Fruit fly (Drosophila melanogaster) whole organism, embryonic: Measurements from ENCODE around the gene Mon1.

Experiments used
- CG10147 ChIP-seq: fragments of 200-800 bp; sonication (Bioruptor generic); optimal IDR thresholded peaks from 2 replicates; lab custom pipeline; 2019; ENCODE audit warnings: missing biosample characterization, mild to moderate bottlenecking, missing genetic modification characterization, moderate library complexity
- CG10209 ChIP-seq: fragments of 200-800 bp; sonication (Bioruptor generic); optimal IDR thresholded peaks from 3 replicates; lab custom pipeline; 2017; ENCODE audit warnings: missing biosample characterization, mild to moderate bottlenecking, missing genetic modification characterization, missing genetic modification reagents
- CG11456 ChIP-seq: fragments of 200-800 bp; sonication (Bioruptor generic); IDR thresholded peaks from 3 replicates; pipeline ENCODE4 v1.3.6; 2022; ENCODE audit warnings: missing biosample characterization, missing genetic modification characterization
- CG12744 ChIP-seq: fragments of 200-800 bp; sonication (Bioruptor generic); optimal IDR thresholded peaks from 2 replicates; lab custom pipeline; 2016; ENCODE audit warnings: missing biosample characterization, missing genetic modification characterization
- CG15011 ChIP-seq: fragments of 200-800 bp; sonication (Bioruptor generic); optimal IDR thresholded peaks from 3 replicates; lab custom pipeline; 2018; ENCODE audit warnings: missing biosample characterization, mild to moderate bottlenecking, missing genetic modification characterization
- CG15073 ChIP-seq: fragments of 200-800 bp; sonication (Bioruptor generic); optimal IDR thresholded peaks from 2 replicates; lab custom pipeline; 2016; ENCODE audit warnings: missing biosample characterization, missing genetic modification characterization
- CG15514 ChIP-seq: fragments of 200-800 bp; sonication (Bioruptor generic); optimal IDR thresholded peaks from 3 replicates; lab custom pipeline; 2017; ENCODE audit warnings: missing biosample characterization, missing genetic modification characterization, mild to moderate bottlenecking, moderate library complexity, missing genetic modification reagents
- CG18011 ChIP-seq: fragments of 200-800 bp; sonication (Bioruptor generic); optimal IDR thresholded peaks from 2 replicates; lab custom pipeline; 2017; ENCODE audit warnings: missing biosample characterization, missing genetic modification characterization, mild to moderate bottlenecking, moderate library complexity, missing genotype
- CG2129 ChIP-seq: fragments of 200-800 bp; sonication (Bioruptor generic); IDR thresholded peaks from 2 replicates; pipeline ENCODE4 v1.3.6; 2022; ENCODE audit warnings: missing biosample characterization, missing genetic modification characterization; ENCODE audit not compliant: partially characterized antibody
- CG2202 ChIP-seq: fragments of 200-800 bp; sonication (Bioruptor generic); optimal IDR thresholded peaks from 2 replicates; lab custom pipeline; 2018; ENCODE audit warnings: missing biosample characterization, mild to moderate bottlenecking, missing genetic modification characterization
- CG30431 ChIP-seq: fragments of 200-800 bp; sonication (Bioruptor generic); optimal IDR thresholded peaks from 2 replicates; lab custom pipeline; 2017; ENCODE audit warnings: missing biosample characterization, missing genetic modification characterization
- CG31365 ChIP-seq: fragments of 200-800 bp; sonication (Bioruptor generic); optimal IDR thresholded peaks from 2 replicates; lab custom pipeline; 2018; ENCODE audit warnings: missing biosample characterization, mild to moderate bottlenecking, missing genetic modification characterization
- CG33557 ChIP-seq: fragments of 200-800 bp; sonication (Bioruptor generic); optimal IDR thresholded peaks from 2 replicates; lab custom pipeline; 2019; ENCODE audit warnings: missing biosample characterization, mild to moderate bottlenecking, missing genetic modification characterization, moderate library complexity
- CG4328 ChIP-seq: fragments of 200-800 bp; sonication (Bioruptor generic); optimal IDR thresholded peaks from 3 replicates; lab custom pipeline; 2017; ENCODE audit warnings: missing biosample characterization, missing genetic modification reagents, missing genetic modification characterization
- CG6689 ChIP-seq: fragments of 200-800 bp; sonication (Bioruptor generic); IDR thresholded peaks from 2 replicates; pipeline ENCODE4 v1.3.6; 2022; ENCODE audit warnings: missing biosample characterization, missing genetic modification characterization
- CG6765 ChIP-seq: fragments of 200-800 bp; sonication (Bioruptor generic); optimal IDR thresholded peaks from 3 replicates; lab custom pipeline; 2017; ENCODE audit warnings: missing biosample characterization, mild to moderate bottlenecking, missing genetic modification characterization
- CG7963 ChIP-seq: fragments of 200-800 bp; sonication (Bioruptor generic); IDR thresholded peaks from 3 replicates; pipeline ENCODE4 v1.3.6; 2022; ENCODE audit warnings: missing biosample characterization, missing genetic modification characterization; ENCODE audit not compliant: partially characterized antibody
- CG9437 ChIP-seq: fragments of 200-800 bp; sonication (Bioruptor generic); optimal IDR thresholded peaks from 2 replicates; lab custom pipeline; 2018; ENCODE audit warnings: missing biosample characterization, mild to moderate bottlenecking, missing genetic modification characterization
- CG9797 ChIP-seq: fragments of 200-800 bp; sonication (Bioruptor generic); optimal IDR thresholded peaks from 3 replicates; lab custom pipeline; 2018; ENCODE audit warnings: missing biosample characterization, mild to moderate bottlenecking, missing genetic modification characterization
- CHES-1-like ChIP-seq: fragments of 200-800 bp; sonication (Bioruptor generic); optimal IDR thresholded peaks from 2 replicates; lab custom pipeline; 2016; ENCODE audit warnings: missing biosample characterization, missing genetic modification characterization
- D19B ChIP-seq: fragments of 200-800 bp; sonication (Bioruptor generic); optimal IDR thresholded peaks from 2 replicates; lab custom pipeline; 2017; ENCODE audit warnings: missing biosample characterization, mild to moderate bottlenecking, missing genetic modification characterization
- Doc2 ChIP-seq: fragments of 200-800 bp; sonication (Bioruptor generic); IDR thresholded peaks from 2 replicates; pipeline ENCODE4 v1.3.6; 2022; ENCODE audit warnings: missing biosample characterization, missing genetic modification characterization
- Dp ChIP-seq: fragments of 200-800 bp; sonication (Bioruptor generic); optimal IDR thresholded peaks from 2 replicates; lab custom pipeline; 2018; ENCODE audit warnings: missing biosample characterization, mild to moderate bottlenecking, missing genetic modification characterization, moderate library complexity
- Dref ChIP-seq: fragments of 200-800 bp; sonication (Bioruptor generic); IDR thresholded peaks from 2 replicates; pipeline ENCODE4 v1.3.6; 2022; ENCODE audit warnings: missing biosample characterization, missing genetic modification characterization
- E2f1 ChIP-seq: fragments of 200-800 bp; sonication (Bioruptor generic); IDR thresholded peaks from 2 replicates; pipeline ENCODE4 v1.3.6; 2022; ENCODE audit warnings: missing biosample characterization, missing genetic modification characterization
- E2f2 ChIP-seq: fragments of 200-800 bp; sonication (Bioruptor generic); IDR thresholded peaks from 2 replicates; pipeline ENCODE4 v1.3.6; 2022; ENCODE audit warnings: missing biosample characterization, missing genetic modification characterization
- Ets65A ChIP-seq: fragments of 200-800 bp; sonication (Bioruptor generic); peaks from one replicate; lab custom pipeline; 2016; ENCODE audit warnings: missing biosample characterization, missing genetic modification characterization
- H2.0 ChIP-seq: fragments of 200-800 bp; sonication (Bioruptor generic); IDR thresholded peaks from 2 replicates; pipeline ENCODE4 v1.3.6; 2022; ENCODE audit warnings: missing biosample characterization, missing genetic modification characterization
- Mad ChIP-seq: fragments of 200-800 bp; sonication (Bioruptor generic); optimal IDR thresholded peaks from 2 replicates; lab custom pipeline; 2016; ENCODE audit warnings: missing biosample characterization, missing genetic modification characterization
- Myb ChIP-seq: fragments of 200-800 bp; sonication (Bioruptor generic); optimal IDR thresholded peaks from 2 replicates; lab custom pipeline; 2016; ENCODE audit warnings: missing biosample characterization, missing genetic modification characterization
- Oaz ChIP-seq: fragments of 200-800 bp; sonication (Bioruptor generic); IDR thresholded peaks from 2 replicates; pipeline ENCODE4 v1.3.6; 2022; ENCODE audit warnings: missing biosample characterization, missing genetic modification characterization
- Xbp1 ChIP-seq: fragments of 200-800 bp; sonication (Bioruptor generic); optimal IDR thresholded peaks from 3 replicates; lab custom pipeline; 2016; ENCODE audit warnings: missing biosample characterization, mild to moderate bottlenecking, missing genetic modification characterization
- al ChIP-seq: fragments of 200-800 bp; sonication (Bioruptor generic); IDR thresholded peaks from 2 replicates; pipeline ENCODE4 v1.3.6; 2022; ENCODE audit warnings: missing biosample characterization, missing genetic modification characterization
- aop ChIP-seq: fragments of 200-800 bp; sonication (Bioruptor generic); IDR thresholded peaks from 2 replicates; pipeline ENCODE4 v1.3.6; 2022; ENCODE audit warnings: missing biosample characterization, missing genetic modification characterization
- bigmax ChIP-seq: fragments of 200-800 bp; sonication (Bioruptor generic); optimal IDR thresholded peaks from 2 replicates; lab custom pipeline; 2018; ENCODE audit warnings: missing biosample characterization, mild to moderate bottlenecking, missing genetic modification characterization
- chm ChIP-seq: fragments of 200-800 bp; sonication (Bioruptor generic); IDR thresholded peaks from 2 replicates; pipeline ENCODE4 v1.3.6; 2022; ENCODE audit warnings: missing biosample characterization, missing genetic modification characterization
- dm ChIP-seq: fragments of 200-800 bp; sonication (Bioruptor generic); optimal IDR thresholded peaks from 3 replicates; lab custom pipeline; 2016; ENCODE audit warnings: missing biosample characterization, missing genetic modification characterization
- ham ChIP-seq: fragments of 200-800 bp; sonication (Bioruptor generic); IDR thresholded peaks from 2 replicates; pipeline ENCODE4 v1.3.6; 2022; ENCODE audit warnings: missing biosample characterization, missing genetic modification characterization
- hbn ChIP-seq: fragments of 200-800 bp; sonication (Bioruptor generic); IDR thresholded peaks from 2 replicates; pipeline ENCODE4 v1.3.6; 2022; ENCODE audit warnings: missing biosample characterization, missing genetic modification characterization; ENCODE audit not compliant: partially characterized antibody
- hth ChIP-seq: fragments of >200 bp; optimal IDR thresholded peaks from 2 replicates; lab custom pipeline; 2017; ENCODE audit warnings: inconsistent platforms
- kay ChIP-seq: fragments of 200-800 bp; sonication (Bioruptor generic); optimal IDR thresholded peaks from 2 replicates; lab custom pipeline; 2016; ENCODE audit warnings: missing biosample characterization, missing genetic modification characterization
- lbe ChIP-seq: fragments of 200-800 bp; sonication (Bioruptor generic); optimal IDR thresholded peaks from 2 replicates; lab custom pipeline; 2016; ENCODE audit warnings: missing biosample characterization, mild to moderate bottlenecking, missing genetic modification characterization
- lilli ChIP-seq: fragments of 200-800 bp; sonication (Bioruptor generic); optimal IDR thresholded peaks from 3 replicates; lab custom pipeline; 2016; ENCODE audit warnings: missing biosample characterization, missing genetic modification characterization
- mld ChIP-seq: fragments of 200-800 bp; sonication (Bioruptor generic); IDR thresholded peaks from 3 replicates; pipeline ENCODE4 v1.3.6; 2022; ENCODE audit warnings: missing biosample characterization, missing genetic modification characterization; ENCODE audit not compliant: partially characterized antibody
- org-1 ChIP-seq: fragments of 200-800 bp; sonication (Bioruptor generic); optimal IDR thresholded peaks from 2 replicates; lab custom pipeline; 2017; ENCODE audit warnings: missing biosample characterization, missing genetic modification characterization
- otp ChIP-seq: fragments of 200-800 bp; sonication (Bioruptor generic); IDR thresholded peaks from 3 replicates; pipeline ENCODE4, ENCODE4 v1.3.6; 2022; ENCODE audit warnings: missing biosample characterization, missing genetic modification characterization
- sc ChIP-seq, 3 experiments: fragments of >200 bp in 2 of 3; fragments of 200-800 bp in 1 of 3; sonication (Bioruptor generic) in 1 of 3; optimal IDR thresholded peaks; 2 replicates in 2 of 3; 3 replicates in 1 of 3; lab custom pipeline; 2017; ENCODE audit warnings: mild to moderate bottlenecking in 1 of 3, missing biosample characterization in 1 of 3, missing genetic modification characterization in 1 of 3, missing genetic modification reagents in 1 of 3
- shn ChIP-seq: fragments of 200-800 bp; sonication (Bioruptor generic); optimal IDR thresholded peaks from 3 replicates; lab custom pipeline; 2016; ENCODE audit warnings: missing biosample characterization, missing genetic modification characterization
- sim ChIP-seq: fragments of 200-800 bp; sonication (Bioruptor generic); IDR thresholded peaks from 2 replicates; pipeline ENCODE4 v1.3.6; 2022; ENCODE audit warnings: missing biosample characterization, missing genetic modification characterization
- sug ChIP-seq: fragments of 200-800 bp; optimal IDR thresholded peaks from 2 replicates; lab custom pipeline; 2019; ENCODE audit warnings: missing biosample characterization, mild to moderate bottlenecking, missing genetic modification characterization, moderate library complexity
- trh ChIP-seq: fragments of 200-800 bp; sonication (Bioruptor generic); optimal IDR thresholded peaks from 2 replicates; lab custom pipeline; 2016; ENCODE audit warnings: missing biosample characterization, missing genetic modification characterization
- vfl ChIP-seq: fragments of 200-800 bp; sonication (Bioruptor generic); optimal IDR thresholded peaks from 2 replicates; lab custom pipeline; 2016; ENCODE audit warnings: missing biosample characterization, missing genetic modification characterization

The Mon1 gene

DNA sequence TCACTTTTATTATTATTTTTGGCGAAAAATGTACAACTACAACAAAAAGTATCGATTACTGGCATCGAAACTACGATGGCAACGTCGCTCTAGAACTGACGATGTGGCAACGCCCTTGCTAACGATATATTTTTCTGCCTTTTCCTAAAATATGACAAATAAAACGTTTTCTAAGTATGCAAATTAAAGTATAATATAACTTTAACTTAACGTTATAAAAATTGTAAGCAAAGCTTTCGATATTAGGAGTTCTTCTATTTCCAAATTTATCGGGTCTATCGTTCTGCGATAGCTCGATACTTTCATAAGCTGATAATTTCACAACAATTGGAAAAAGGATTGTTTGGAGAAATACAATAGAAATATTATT, 32.6 kb downstream of the Mon1 start, which contains the start of the genes Cf2 and CG3008 (continued):
- TF ChIP-seq CG6765 (GFP tag; lab: Kevin White, UChicago) (no peak), CG2129 (GFP tag; lab: Robert Waterston, UW) (peak; percentile 72), CG7963 (GFP tag; lab: Robert Waterston, UW) (peak; percentile 76), mld (GFP tag; lab: Robert Waterston, UW) (peak; percentile 52; the same call in 1 of the 3 replicates), shn (GFP tag; lab: Kevin White, UChicago) (no peak), CG18011 (GFP tag; lab: Kevin White, UChicago) (no peak), CG12744 (GFP tag; lab: Kevin White, UChicago) (no peak), Mad (GFP tag; lab: Kevin White, UChicago) (no peak), dm (GFP tag; lab: Kevin White, UChicago) (no peak), sc (optimal IDR thresholded peaks at IDR 0.05; lab: Kevin White, UChicago) (no peak), sc (GFP tag; optimal IDR thresholded peaks at IDR 0.05; lab: Kevin White, UChicago) (no peak), CG30431 (GFP tag; lab: Kevin White, UChicago) (no peak), CG15514 (GFP tag; lab: Kevin White, UChicago) (no peak), E2f2 (no peak), Ets65A (GFP tag; lab: Kevin White, UChicago) (peak; percentile 66), Dref (GFP tag; lab: Robert Waterston, UW) (peak; percentile 83), CG10209 (no peak), CHES-1-like (GFP tag; lab: Kevin White, UChicago) (no peak), D19B (GFP tag; lab: Kevin White, UChicago) (no peak), CG6689 (GFP tag; lab: Robert Waterston, UW) (no peak), CG15073 (no peak), CG10147 (GFP tag; lab: Kevin White, UChicago) (no peak), lilli (GFP tag; lab: Kevin White, UChicago) (peak; percentile 9), sug (tag; lab: Kevin White, UChicago) (peak; percentile 1), Myb (GFP tag; lab: Kevin White, UChicago) (peak; percentile 33), CG31365 (no peak), Dp (GFP tag; lab: Kevin White, UChicago) (peak; percentile 29), Doc2 (GFP tag; lab: Robert Waterston, UW) (no peak), CG11456 (GFP tag; lab: Robert Waterston, UW) (no peak), chm (no peak), vfl (GFP tag; lab: Kevin White, UChicago) (no peak), otp (GFP tag; lab: Robert Waterston, UW) (no peak), kay (GFP tag; lab: Kevin White, UChicago) (no peak), Oaz (GFP tag; lab: Robert Waterston, UW) (no peak), trh (GFP tag; lab: Kevin White, UChicago) (no peak), sim (GFP tag; lab: Robert Waterston, UW) (no peak), Xbp1 (GFP tag; lab: Kevin White, UChicago) (no peak), hbn (GFP tag; lab: Robert Waterston, UW) (peak; percentile 60; the same call in 1 of the 2 replicates), al (GFP tag; lab: Robert Waterston, UW) (no peak), org-1 (GFP tag; lab: Kevin White, UChicago) (no peak), CG2202 (tag; lab: Kevin White, UChicago) (no peak), hth (lab: Kevin White, UChicago) (no peak), ham (no peak), lbe (GFP tag; lab: Kevin White, UChicago) (peak; percentile 12), bigmax (no peak), CG9797 (peak; percentile 42), E2f1 (GFP tag; lab: Robert Waterston, UW) (no peak), CG9437 (GFP tag; lab: Kevin White, UChicago) (no peak), CG4328 (no peak), CG33557 (no peak), aop (GFP tag; lab: Robert Waterston, UW) (no peak), CG15011 (GFP tag; lab: Kevin White, UChicago) (no peak), H2.0 (no peak)
